Worm (Caenorhabditis elegans): ENCODE measurements around the gene C03B1.7.

ce11 chrX:6331409-6331808 lies 10.2 kb upstream of the C03B1.7 start, which contains the start of gene col-170:
- no peak for TF ChIP-seq him-1 (tag; optimal IDR thresholded peaks at IDR 0.05)
- TF ChIP-seq W03F9.2 (tag; optimal IDR thresholded peaks at IDR 0.05), result no peak
- no peak for TF ChIP-seq dao-5 (tag; optimal IDR thresholded peaks at IDR 0.05)

All from whole organism, L4/young adult.